Worm (Caenorhabditis elegans) whole organism, late embryonic: ENCODE measurements around the gene Y116A8C.465.
A peak's percentile ranks its signal among the peaks of the same experiment; 100 is the strongest.

Experiments used
- K09A11.1 ChIP-seq: sonication (generic microtip); optimal IDR thresholded peaks from 2 replicates; lab custom pipeline; 2017; ENCODE audit warnings: antibody characterized with exemption, mild to moderate bottlenecking, missing genetic modification characterization, missing compliant biosample characterization; ENCODE audit not compliant: insufficient read depth
- T23F11.4 ChIP-seq: fragments of 200-800 bp; sonication (Bioruptor generic); optimal IDR thresholded peaks from 2 replicates; lab custom pipeline; 2018; ENCODE audit warnings: mild to moderate bottlenecking, missing genetic modification characterization, missing compliant biosample characterization
- Y22D7AL.16 ChIP-seq: sonication (generic microtip); optimal IDR thresholded peaks from 2 replicates; lab custom pipeline; 2016; ENCODE audit warnings: missing genetic modification characterization, missing compliant biosample characterization
- ahr-1 ChIP-seq: sonication (generic microtip); optimal IDR thresholded peaks from 2 replicates; lab custom pipeline; 2016; ENCODE audit warnings: missing genetic modification characterization, missing compliant biosample characterization
- ama-1 ChIP-seq: fragments of 150-350 bp; optimal IDR thresholded peaks from 2 replicates; lab custom pipeline; 2014
- ceh-14 ChIP-seq: sonication (generic microtip); optimal IDR thresholded peaks from 2 replicates; lab custom pipeline; 2016; ENCODE audit warnings: missing genotype, missing genetic modification characterization, missing compliant biosample characterization
- ceh-19 ChIP-seq: fragments of 200-800 bp; sonication (Bioruptor generic); optimal IDR thresholded peaks from 2 replicates; lab custom pipeline; 2018; ENCODE audit warnings: mild to moderate bottlenecking, missing genetic modification characterization, missing compliant biosample characterization
- ceh-31 ChIP-seq: sonication (generic microtip); optimal IDR thresholded peaks from 2 replicates; lab custom pipeline; 2016; ENCODE audit warnings: missing genetic modification characterization, missing compliant biosample characterization
- ceh-34 ChIP-seq: sonication (generic microtip); optimal IDR thresholded peaks from 2 replicates; lab custom pipeline; 2016; ENCODE audit warnings: mild to moderate bottlenecking, missing genetic modification characterization, missing compliant biosample characterization
- ceh-45 ChIP-seq: fragments of 200-800 bp; sonication (Bioruptor generic); IDR thresholded peaks from 2 replicates; pipeline ENCODE4 v1.3.6; 2022; ENCODE audit warnings: missing genetic modification reagents, missing genetic modification characterization, missing compliant biosample characterization
- ceh-6 ChIP-seq: fragments of 200-800 bp; sonication (Bioruptor generic); optimal IDR thresholded peaks from 2 replicates; lab custom pipeline; 2018; ENCODE audit warnings: mild to moderate bottlenecking, missing genetic modification characterization, missing compliant biosample characterization
- ceh-9 ChIP-seq: sonication (generic microtip); optimal IDR thresholded peaks from 2 replicates; lab custom pipeline; 2016; ENCODE audit warnings: mild to moderate bottlenecking, missing genetic modification characterization, inconsistent platforms, missing compliant biosample characterization
- che-1 ChIP-seq: sonication (generic microtip); optimal IDR thresholded peaks from 2 replicates; lab custom pipeline; 2016; ENCODE audit warnings: mild to moderate bottlenecking, missing genetic modification characterization, missing compliant biosample characterization
- dmd-4 ChIP-seq: sonication (generic microtip); optimal IDR thresholded peaks from 2 replicates; lab custom pipeline; 2016; ENCODE audit warnings: borderline replicate concordance, missing genetic modification characterization, missing compliant biosample characterization
- elt-2 ChIP-seq: sonication (generic microtip); optimal IDR thresholded peaks from 2 replicates; lab custom pipeline; 2016; ENCODE audit warnings: missing genetic modification reagents, missing genetic modification characterization, missing compliant biosample characterization
- elt-4 ChIP-seq: sonication (generic microtip); optimal IDR thresholded peaks from 2 replicates; lab custom pipeline; 2016; ENCODE audit warnings: missing genetic modification characterization, missing compliant biosample characterization
- eyg-1 ChIP-seq: sonication (generic microtip); optimal IDR thresholded peaks from 2 replicates; lab custom pipeline; 2016; ENCODE audit warnings: missing genotype, missing genetic modification characterization, missing compliant biosample characterization
- fkh-10 ChIP-seq: fragments of 150-350 bp; optimal IDR thresholded peaks from 2 replicates; lab custom pipeline; 2014; ENCODE audit warnings: missing biosample characterization, missing genetic modification reagents, missing genetic modification characterization
- hlh-15 ChIP-seq: sonication (generic microtip); optimal IDR thresholded peaks from 2 replicates; lab custom pipeline; 2016; ENCODE audit warnings: missing genetic modification characterization, missing compliant biosample characterization
- hlh-6 ChIP-seq: sonication (generic microtip); optimal IDR thresholded peaks from 2 replicates; lab custom pipeline; 2016; ENCODE audit warnings: missing genotype, missing genetic modification characterization, missing compliant biosample characterization
- mec-3 ChIP-seq: sonication (generic microtip); optimal IDR thresholded peaks from 2 replicates; lab custom pipeline; 2016; ENCODE audit warnings: borderline replicate concordance, missing genetic modification characterization, missing compliant biosample characterization
- nfya-1 ChIP-seq: sonication (generic microtip); optimal IDR thresholded peaks from 2 replicates; lab custom pipeline; 2017; ENCODE audit warnings: missing genetic modification characterization, mild to moderate bottlenecking, missing compliant biosample characterization, antibody characterized with exemption, moderate library complexity
- nhr-232 ChIP-seq: sonication (generic microtip); optimal IDR thresholded peaks from 2 replicates; lab custom pipeline; 2016; ENCODE audit warnings: missing genetic modification characterization, missing compliant biosample characterization
- npax-4 ChIP-seq: sonication (generic microtip); optimal IDR thresholded peaks from 2 replicates; lab custom pipeline; 2016; ENCODE audit warnings: missing genetic modification characterization, missing compliant biosample characterization
- pag-3 ChIP-seq: sonication (generic microtip); optimal IDR thresholded peaks from 2 replicates; lab custom pipeline; 2016; ENCODE audit warnings: missing compliant biosample characterization, missing genetic modification characterization, borderline replicate concordance
- pax-1 ChIP-seq: fragments of 150-350 bp; optimal IDR thresholded peaks from 2 replicates; lab custom pipeline; 2014; ENCODE audit warnings: missing biosample characterization, missing genetic modification characterization
- pha-4 ChIP-seq: fragments of 150-350 bp; optimal IDR thresholded peaks from 2 replicates; lab custom pipeline; 2018; ENCODE audit warnings: missing biosample characterization, missing genetic modification reagents, missing genetic modification characterization
- pqm-1 ChIP-seq: sonication (generic microtip); optimal IDR thresholded peaks from 2 replicates; lab custom pipeline; 2016; ENCODE audit warnings: missing genetic modification characterization, missing compliant biosample characterization
- ref-2 ChIP-seq: sonication (generic microtip); optimal IDR thresholded peaks from 2 replicates; lab custom pipeline; 2016; ENCODE audit warnings: missing genetic modification characterization, missing compliant biosample characterization
- rnt-1 ChIP-seq: sonication (generic microtip); optimal IDR thresholded peaks from 2 replicates; lab custom pipeline; 2016; ENCODE audit warnings: missing genetic modification characterization, missing compliant biosample characterization
- sox-4 ChIP-seq: sonication (generic microtip); optimal IDR thresholded peaks from 2 replicates; lab custom pipeline; 2017; ENCODE audit warnings: mild to moderate bottlenecking, missing genetic modification characterization, inconsistent platforms, missing compliant biosample characterization
- syd-9 ChIP-seq: sonication (generic microtip); optimal IDR thresholded peaks from 2 replicates; lab custom pipeline; 2016; ENCODE audit warnings: mild to moderate bottlenecking, missing genetic modification characterization, moderate library complexity, missing compliant biosample characterization
- tbx-2 ChIP-seq: sonication (generic microtip); optimal IDR thresholded peaks from 2 replicates; lab custom pipeline; 2016; ENCODE audit warnings: missing genetic modification characterization, missing compliant biosample characterization
- tbx-7 ChIP-seq: sonication (generic microtip); optimal IDR thresholded peaks from 2 replicates; lab custom pipeline; 2016; ENCODE audit warnings: missing genotype, missing genetic modification characterization, missing compliant biosample characterization
- ttx-3 ChIP-seq: sonication (generic microtip); optimal IDR thresholded peaks from 2 replicates; lab custom pipeline; 2016; ENCODE audit warnings: missing genetic modification reagents, missing genetic modification characterization, missing compliant biosample characterization
- unc-55 ChIP-seq: sonication (generic microtip); optimal IDR thresholded peaks from 2 replicates; lab custom pipeline; 2017; ENCODE audit warnings: missing biosample characterization, missing genetic modification reagents, missing genetic modification characterization
- unc-86 ChIP-seq: sonication (generic microtip); optimal IDR thresholded peaks from 2 replicates; lab custom pipeline; 2016; ENCODE audit warnings: missing genetic modification characterization, missing compliant biosample characterization
- zip-5 ChIP-seq: sonication (generic microtip); optimal IDR thresholded peaks from 2 replicates; lab custom pipeline; 2016; ENCODE audit warnings: missing genetic modification characterization, missing compliant biosample characterization
- ztf-16 ChIP-seq: sonication (generic microtip); optimal IDR thresholded peaks from 2 replicates; lab custom pipeline; 2017; ENCODE audit warnings: missing genetic modification characterization, missing compliant biosample characterization

The Y116A8C.465 gene

DNA sequence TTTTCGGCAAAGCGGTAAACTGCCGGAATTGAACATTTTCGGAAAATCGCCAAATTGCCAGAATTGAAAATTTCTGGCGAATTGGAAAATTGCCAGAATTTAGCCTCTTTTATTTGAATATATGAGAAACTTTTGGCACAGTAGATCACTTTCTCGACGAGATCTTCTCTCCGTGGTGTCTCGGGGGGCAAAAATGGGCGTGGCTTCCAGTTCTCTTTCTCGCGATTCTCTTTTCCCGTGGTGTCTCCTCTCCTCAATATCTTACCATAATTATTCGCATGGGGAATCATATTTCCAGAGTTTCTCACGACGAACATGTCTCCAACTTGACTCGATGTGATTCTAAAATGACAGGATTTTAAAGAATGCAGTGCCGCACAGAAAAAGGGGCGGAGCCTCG, 34.1 kb downstream of the Y116A8C.465 start (continued):
- TF ChIP-seq ceh-34 (tag; lab: Kevin White, UChicago) (peak; percentile 56), ama-1 (lab: Kevin White, UChicago) (no peak), elt-4 (tag; lab: Kevin White, UChicago) (no peak), rnt-1 (tag; lab: Kevin White, UChicago) (peak; percentile 26), tbx-7 (tag; lab: Kevin White, UChicago) (peak; percentile 52), elt-2 (tag; lab: Kevin White, UChicago) (no peak), unc-55 (GFP tag; lab: Kevin White, UChicago) (no peak), che-1 (tag; lab: Kevin White, UChicago) (no peak), ceh-19 (GFP tag; lab: Kevin White, UChicago) (no peak), syd-9 (tag; lab: Kevin White, UChicago) (no peak), ceh-31 (tag; lab: Kevin White, UChicago) (peak; percentile 75), T23F11.4 (no peak), pqm-1 (tag; lab: Kevin White, UChicago) (no peak), ceh-45 (GFP tag; lab: Robert Waterston, UW) (no peak), pag-3 (no peak), fkh-10 (GFP tag; lab: Kevin White, UChicago) (no peak), ceh-6 (GFP tag; lab: Kevin White, UChicago) (no peak), nfya-1 (tag; lab: Kevin White, UChicago) (no peak), pax-1 (no peak), eyg-1 (no peak), nhr-232 (tag; lab: Kevin White, UChicago) (no peak), hlh-6 (tag; lab: Kevin White, UChicago) (peak; percentile 43), Y22D7AL.16 (tag; lab: Kevin White, UChicago) (no peak)

ce11 chrIV:17100148-17100547, 35.1 kb downstream of the Y116A8C.465 start, which contains the start of gene bca-2:
bca-2 (minus strand) TSS chrIV:17100248.
- TF ChIP-seq ceh-14 (no peak), ahr-1 (tag; lab: Kevin White, UChicago) (no peak), ztf-16 (no peak), nhr-232 (tag; lab: Kevin White, UChicago) (no peak), K09A11.1 (no peak), unc-55 (GFP tag; lab: Kevin White, UChicago) (no peak), ttx-3 (tag; lab: Kevin White, UChicago) (no peak), ceh-19 (GFP tag; lab: Kevin White, UChicago) (no peak)

ce11 chrIV:17100628-17101338, 35.7 kb downstream of the Y116A8C.465 start:
- TF ChIP-seq ref-2 (tag; lab: Kevin White, UChicago) (no peak), nfya-1 (tag; lab: Kevin White, UChicago) (peak; percentile 92)

DNA sequence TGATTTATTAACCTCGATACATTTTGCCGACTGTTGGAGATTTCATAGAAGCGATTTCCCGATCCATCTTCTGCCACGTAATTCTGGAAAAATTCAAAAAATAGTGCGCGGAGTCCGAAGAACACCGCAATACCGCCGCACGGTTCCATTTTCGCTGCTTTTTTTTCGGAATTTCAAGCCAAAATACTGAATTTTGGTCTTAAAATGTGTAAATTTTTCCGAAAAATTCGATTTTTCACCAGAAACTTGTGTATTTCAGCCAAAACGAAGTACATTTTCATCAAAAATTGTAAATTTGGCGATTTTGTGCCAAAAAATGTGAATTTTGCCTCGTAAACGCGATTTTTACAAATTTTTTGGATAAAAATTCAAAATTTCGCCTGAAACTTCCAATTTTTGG, 38.1 kb downstream of the Y116A8C.465 start:
- no peak for TF ChIP-seq zip-5 (tag; lab: Kevin White, UChicago)
- no peak for TF ChIP-seq che-1 (tag; lab: Kevin White, UChicago)
- no peak for TF ChIP-seq npax-4
- no peak for TF ChIP-seq ahr-1 (tag; lab: Kevin White, UChicago)
- no peak for TF ChIP-seq unc-86
- no peak for TF ChIP-seq Y22D7AL.16 (tag; lab: Kevin White, UChicago)
- TF ChIP-seq fkh-10 (GFP tag; lab: Kevin White, UChicago) = no peak
- no peak for TF ChIP-seq ceh-45 (GFP tag; lab: Robert Waterston, UW)
- TF ChIP-seq dmd-4 = no peak
- TF ChIP-seq, all 69 proteins: peak for 0

DNA sequence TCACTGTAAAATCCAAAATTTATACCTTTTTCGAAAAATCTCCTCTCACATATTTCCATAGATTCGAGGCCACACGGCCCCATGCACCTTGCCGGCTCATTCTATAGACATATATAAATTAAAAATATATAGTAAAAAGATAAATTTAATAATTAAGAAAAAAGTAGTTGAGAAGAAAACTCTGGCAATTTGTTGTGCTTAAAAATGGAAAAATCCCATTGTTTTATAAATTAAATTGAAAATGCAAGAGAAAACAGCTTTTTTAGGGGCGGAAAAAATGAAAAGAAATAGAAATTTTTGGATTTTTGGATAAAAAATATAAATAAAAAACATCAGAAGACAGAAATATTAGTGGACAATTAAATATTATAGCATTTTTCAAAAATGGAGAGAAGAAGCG, 38.6 kb downstream of the Y116A8C.465 start, which contains the start of gene Y116A8C.30:
TSS of gene Y116A8C.30 (minus strand) at position 101 of the 400 bp plus-strand sequence.
- TF ChIP-seq pqm-1 (tag; lab: Kevin White, UChicago) = no peak
- no peak for TF ChIP-seq ceh-9
- no peak for TF ChIP-seq nfya-1 (tag; lab: Kevin White, UChicago)
- no peak for TF ChIP-seq pha-4
- TF ChIP-seq ama-1 (lab: Kevin White, UChicago) = no peak
- TF ChIP-seq tbx-2 (tag; lab: Kevin White, UChicago) = no peak
- no peak for TF ChIP-seq mec-3 (tag; lab: Kevin White, UChicago)
- no peak for TF ChIP-seq sox-4
- TF ChIP-seq hlh-15 = no peak
